Worm (Caenorhabditis elegans): ENCODE measurements around the gene F29B9.7.

The F29B9.7 gene

ce11 chrIV:4649460-4649859 is at the start of gene F29B9.7:
Gene F29B9.7 (plus strand): TSS chrIV:4649760.
- TF ChIP-seq M03D4.4 (tag; optimal IDR thresholded peaks at IDR 0.05) (no peak), zip-8 (tag; optimal IDR thresholded peaks at IDR 0.05) (no peak), snpc-4 (tag; optimal IDR thresholded peaks at IDR 0.05) (no peak)

ce11 chrIV:4602565-4602964 is 47.0 kb upstream of the F29B9.7 start, which contains the start of gene F19C7.4:
Gene F19C7.4 (plus strand): TSS chrIV:4602865.
- no peak for TF ChIP-seq ceh-39 (tag; optimal IDR thresholded peaks at IDR 0.05)
- TF ChIP-seq unc-120 (tag; optimal IDR thresholded peaks at IDR 0.05; ENCODE audit: poor library complexity, severe bottlenecking), result no peak
- TF ChIP-seq sptf-1 (tag; optimal IDR thresholded peaks at IDR 0.05), result no peak
- no peak for TF ChIP-seq ceh-83 (GFP tag; optimal IDR thresholded peaks at IDR 0.05)
- no peak for TF ChIP-seq cnd-1 (tag; optimal IDR thresholded peaks at IDR 0.05)
- TF ChIP-seq blmp-1 (tag; optimal IDR thresholded peaks at IDR 0.05), result no peak
- no peak for TF ChIP-seq mep-1 (tag; optimal IDR thresholded peaks at IDR 0.05)
- TF ChIP-seq ces-1 (GFP tag; optimal IDR thresholded peaks at IDR 0.05), result no peak
- TF ChIP-seq sem-2 (GFP tag; optimal IDR thresholded peaks at IDR 0.05), result no peak
- TF ChIP-seq flh-1 (GFP tag; optimal IDR thresholded peaks at IDR 0.05), result no peak
- TF ChIP-seq bed-3 (GFP tag; optimal IDR thresholded peaks at IDR 0.05), result no peak
- TF ChIP-seq snpc-4 (tag; optimal IDR thresholded peaks at IDR 0.05), result no peak
- TF ChIP-seq mab-5 (tag; optimal IDR thresholded peaks at IDR 0.05), result no peak
- no peak for TF ChIP-seq mls-2 (tag; optimal IDR thresholded peaks at IDR 0.05)
- no peak for TF ChIP-seq ztf-11 (tag; optimal IDR thresholded peaks at IDR 0.05)
- no peak for TF ChIP-seq hlh-1 (tag; optimal IDR thresholded peaks at IDR 0.05)
- TF ChIP-seq ham-2 (GFP tag; optimal IDR thresholded peaks at IDR 0.05), result no peak
- no peak for TF ChIP-seq tbx-8 (GFP tag; optimal IDR thresholded peaks at IDR 0.05)
- TF ChIP-seq ceh-43 (GFP tag; optimal IDR thresholded peaks at IDR 0.05), result no peak
- TF ChIP-seq elt-1 (tag; optimal IDR thresholded peaks at IDR 0.05; ENCODE audit: borderline replicate concordance, insufficient read depth), result no peak

DNA sequence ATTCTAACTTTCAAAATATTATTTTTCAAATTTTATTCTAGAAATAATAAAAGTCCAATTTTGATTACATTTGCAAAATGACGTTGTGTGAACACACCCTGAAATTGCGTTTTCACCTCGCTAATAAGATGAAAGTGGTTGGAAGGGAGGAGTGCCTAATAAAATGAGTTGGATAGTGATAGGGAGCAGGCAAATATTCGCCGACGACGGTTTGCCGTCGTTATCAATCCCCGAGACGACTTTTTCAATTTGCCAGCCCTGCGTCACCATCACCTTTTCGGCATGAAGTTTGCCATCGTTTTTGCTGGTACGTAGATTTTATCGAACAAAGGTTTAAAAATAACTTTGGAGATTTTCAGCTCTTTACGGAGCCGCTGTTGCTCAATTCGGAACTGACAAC is 44.0 kb upstream of the F29B9.7 start, which contains the start of gene nspg-10:
Gene nspg-10, plus strand, starts transcription at position 179 of the 400 bp plus-strand sequence.
- TF ChIP-seq sptf-1 (tag; optimal IDR thresholded peaks at IDR 0.05) (no peak), lin-32 (GFP tag; optimal IDR thresholded peaks at IDR 0.05) (no peak), nhr-76 (tag; optimal IDR thresholded peaks at IDR 0.05) (no peak), M03D4.4 (tag; optimal IDR thresholded peaks at IDR 0.05) (no peak), sem-2 (GFP tag; optimal IDR thresholded peaks at IDR 0.05) (no peak), nhr-237 (tag; optimal IDR thresholded peaks at IDR 0.05) (no peak), tbx-8 (GFP tag; optimal IDR thresholded peaks at IDR 0.05) (no peak), nhr-12 (tag; optimal IDR thresholded peaks at IDR 0.05) (no peak), lin-13 (tag; optimal IDR thresholded peaks at IDR 0.05) (no peak), ztf-11 (tag; optimal IDR thresholded peaks at IDR 0.05) (no peak), ceh-39 (tag; optimal IDR thresholded peaks at IDR 0.05) (no peak), drap-1 (GFP tag; optimal IDR thresholded peaks at IDR 0.05) (no peak)

DNA sequence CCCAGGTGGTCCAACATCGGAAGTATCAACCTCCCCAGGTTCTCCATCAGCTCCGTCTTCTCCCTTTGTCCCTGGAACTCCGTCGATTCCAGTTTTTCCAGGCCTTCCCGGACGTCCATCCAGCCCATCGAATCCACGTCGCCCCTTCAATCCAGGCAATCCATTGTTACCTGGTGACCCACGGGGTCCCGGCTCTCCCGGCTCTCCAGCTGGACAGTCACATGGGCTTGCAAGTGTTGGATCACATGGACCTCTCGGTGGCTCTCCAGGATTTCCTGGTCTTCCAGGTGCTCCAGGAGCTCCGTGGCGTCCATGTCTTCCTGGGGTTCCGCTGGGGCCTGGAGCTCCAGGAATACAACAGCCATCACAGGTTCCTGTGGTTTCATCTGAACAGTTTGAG is 40.9 kb upstream of the F29B9.7 start:
- TF ChIP-seq snpc-4 (tag; optimal IDR thresholded peaks at IDR 0.05), result no peak
- no peak for TF ChIP-seq hlh-1 (tag; optimal IDR thresholded peaks at IDR 0.05)
- no peak for TF ChIP-seq elt-1 (tag; optimal IDR thresholded peaks at IDR 0.05; ENCODE audit: borderline replicate concordance, insufficient read depth)
- no peak for TF ChIP-seq cnd-1 (tag; optimal IDR thresholded peaks at IDR 0.05)
- no peak for TF ChIP-seq ztf-11 (tag; optimal IDR thresholded peaks at IDR 0.05)
- TF ChIP-seq ces-1 (GFP tag; optimal IDR thresholded peaks at IDR 0.05), result no peak
- TF ChIP-seq zip-8 (tag; optimal IDR thresholded peaks at IDR 0.05), result no peak
- TF ChIP-seq ceh-39 (tag; optimal IDR thresholded peaks at IDR 0.05), result no peak
- no peak for TF ChIP-seq lin-13 (tag; optimal IDR thresholded peaks at IDR 0.05)
- TF ChIP-seq nhr-2 (tag; optimal IDR thresholded peaks at IDR 0.05), result no peak
- no peak for TF ChIP-seq nhr-28 (tag; optimal IDR thresholded peaks at IDR 0.05)
- TF ChIP-seq unc-62 (GFP tag; optimal IDR thresholded peaks at IDR 0.05), result no peak
- no peak for TF ChIP-seq drap-1 (GFP tag; optimal IDR thresholded peaks at IDR 0.05)
- no peak for TF ChIP-seq mab-5 (tag; optimal IDR thresholded peaks at IDR 0.05)
- no peak for TF ChIP-seq nhr-237 (tag; optimal IDR thresholded peaks at IDR 0.05)
- no peak for TF ChIP-seq ham-2 (GFP tag; optimal IDR thresholded peaks at IDR 0.05)

- no peak for TF ChIP-seq elt-1 (tag; optimal IDR thresholded peaks at IDR 0.05; ENCODE audit: borderline replicate concordance, insufficient read depth)
- no peak for TF ChIP-seq ceh-43 (GFP tag; optimal IDR thresholded peaks at IDR 0.05)
- TF ChIP-seq nhr-12 (tag; optimal IDR thresholded peaks at IDR 0.05), result no peak
- no peak for TF ChIP-seq flh-1 (GFP tag; optimal IDR thresholded peaks at IDR 0.05)
- TF ChIP-seq mab-5 (tag; optimal IDR thresholded peaks at IDR 0.05), result no peak
- no peak for TF ChIP-seq mep-1 (tag; optimal IDR thresholded peaks at IDR 0.05)
- no peak for TF ChIP-seq snpc-4 (tag; optimal IDR thresholded peaks at IDR 0.05)
- TF ChIP-seq unc-62 (GFP tag; optimal IDR thresholded peaks at IDR 0.05), result no peak
- no peak for TF ChIP-seq sem-2 (GFP tag; optimal IDR thresholded peaks at IDR 0.05)
- no peak for TF ChIP-seq nhr-28 (tag; optimal IDR thresholded peaks at IDR 0.05)
- TF ChIP-seq lin-32 (GFP tag; optimal IDR thresholded peaks at IDR 0.05), result no peak
- no peak for TF ChIP-seq ceh-39 (tag; optimal IDR thresholded peaks at IDR 0.05)
- TF ChIP-seq nhr-2 (tag; optimal IDR thresholded peaks at IDR 0.05), result no peak
- TF ChIP-seq unc-120 (tag; optimal IDR thresholded peaks at IDR 0.05; ENCODE audit: poor library complexity, severe bottlenecking), result no peak
- no peak for TF ChIP-seq ztf-11 (tag; optimal IDR thresholded peaks at IDR 0.05)
- TF ChIP-seq unc-39 (tag; optimal IDR thresholded peaks at IDR 0.05), result no peak
- TF ChIP-seq nhr-237 (tag; optimal IDR thresholded peaks at IDR 0.05), result no peak
Observed at ce11 chrIV:4609568-4609967, 40.0 kb upstream of the F29B9.7 start, which contains the start of gene col-110. Gene col-110 (minus strand): TSS chrIV:4609668.

All from whole organism, mixed stage, embryonic.